Worm (Caenorhabditis elegans) whole organism, L2 larva: ENCODE data around the gene nrde-3.

ENCODE experiments used
- alr-1 ChIP-seq: fragments of 150-350 bp; optimal IDR thresholded peaks from 2 replicates; lab custom pipeline; 2014; ENCODE audit warnings: missing biosample characterization, missing genetic modification characterization
- ceh-82 ChIP-seq: fragments of 150-350 bp; optimal IDR thresholded peaks from 2 replicates; lab custom pipeline; 2014; ENCODE audit warnings: missing biosample characterization, missing genetic modification characterization
- dmd-4 ChIP-seq: sonication (generic microtip); optimal IDR thresholded peaks from 2 replicates; lab custom pipeline; 2017; ENCODE audit warnings: missing biosample characterization, missing genetic modification characterization
- elt-3 ChIP-seq: sonication (generic microtip); optimal IDR thresholded peaks from 2 replicates; lab custom pipeline; 2017; ENCODE audit warnings: missing biosample characterization, missing genetic modification characterization
- nhr-25 ChIP-seq: fragments of 150-350 bp; sonication (generic microtip); optimal IDR thresholded peaks from 3 replicates; lab custom pipeline; 2014; ENCODE audit warnings: missing biosample characterization, missing genetic modification characterization
- nhr-77 ChIP-seq: fragments of 150-350 bp; optimal IDR thresholded peaks from 2 replicates; lab custom pipeline; 2014; ENCODE audit warnings: missing biosample characterization, missing genetic modification characterization
- sma-9 ChIP-seq, 2 experiments: fragments of 150-350 bp in 1 of 2; sonication (generic microtip) in 1 of 2; optimal IDR thresholded peaks; 2 replicates each; lab custom pipeline; 2014 to 2016; ENCODE audit warnings: missing genetic modification characterization in 2 of 2, mild to moderate bottlenecking in 1 of 2, missing biosample characterization in 1 of 2, missing compliant biosample characterization in 1 of 2, missing genetic modification reagents in 1 of 2, moderate library complexity in 1 of 2
- unc-55 ChIP-seq: fragments of 150-350 bp; sonication (generic microtip); optimal IDR thresholded peaks from 3 replicates; lab custom pipeline; 2014; ENCODE audit warnings: missing biosample characterization, missing genetic modification reagents, missing genetic modification characterization
- ztf-1 ChIP-seq: fragments of 200-800 bp; sonication (Bioruptor generic); conservative IDR thresholded peaks from 2 replicates; pipeline ENCODE4 v1.3.6; 2022; ENCODE audit warnings: missing genetic modification characterization, missing compliant biosample characterization

DNA sequence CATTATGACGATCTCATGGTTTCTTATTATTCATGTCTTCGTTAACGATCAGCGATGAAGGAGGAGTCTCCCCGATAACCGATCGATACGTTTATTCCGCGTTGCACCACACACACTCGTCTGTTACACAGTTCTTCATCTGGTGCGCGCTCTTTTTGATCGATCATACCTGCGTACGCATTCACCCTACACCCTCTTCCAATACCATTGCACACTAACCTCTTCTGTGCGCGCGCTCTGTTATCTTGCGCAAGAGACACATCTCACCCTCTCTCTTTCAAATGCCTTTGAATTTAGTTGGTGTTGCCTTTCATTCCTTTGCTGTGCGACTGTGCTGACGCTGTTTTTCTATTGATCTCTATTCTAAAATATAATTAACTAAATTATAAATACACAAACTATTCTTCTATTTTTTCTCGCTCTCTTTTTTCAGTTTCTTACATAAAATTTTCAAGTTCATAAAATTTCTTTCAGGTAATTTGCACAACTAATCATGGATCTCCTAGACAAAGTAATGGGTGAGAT, at the start of gene nrde-3:
- TF ChIP-seq ceh-82 (tag; lab: Kevin White, UChicago): no peak
- TF ChIP-seq unc-55 (GFP tag; lab: Kevin White, UChicago): no peak
- TF ChIP-seq alr-1 (tag; lab: Kevin White, UChicago): no peak
- no peak for TF ChIP-seq nhr-77 (tag; lab: Kevin White, UChicago)
- TF ChIP-seq nhr-25 (tag; lab: Kevin White, UChicago): no peak
- no peak for TF ChIP-seq sma-9 (GFP tag; optimal IDR thresholded peaks at IDR 0.05; lab: Kevin White, UChicago)
- no peak for TF ChIP-seq sma-9 (tag; optimal IDR thresholded peaks at IDR 0.05; lab: Kevin White, UChicago)
- no peak for TF ChIP-seq elt-3 (tag; lab: Kevin White, UChicago)
- TF ChIP-seq dmd-4 (tag; lab: Kevin White, UChicago): no peak
- TF ChIP-seq ztf-1 (GFP tag; lab: Robert Waterston, UW): no peak
